Fruit fly (Drosophila melanogaster): Measurements from ENCODE around the gene CG15482.

DNA sequence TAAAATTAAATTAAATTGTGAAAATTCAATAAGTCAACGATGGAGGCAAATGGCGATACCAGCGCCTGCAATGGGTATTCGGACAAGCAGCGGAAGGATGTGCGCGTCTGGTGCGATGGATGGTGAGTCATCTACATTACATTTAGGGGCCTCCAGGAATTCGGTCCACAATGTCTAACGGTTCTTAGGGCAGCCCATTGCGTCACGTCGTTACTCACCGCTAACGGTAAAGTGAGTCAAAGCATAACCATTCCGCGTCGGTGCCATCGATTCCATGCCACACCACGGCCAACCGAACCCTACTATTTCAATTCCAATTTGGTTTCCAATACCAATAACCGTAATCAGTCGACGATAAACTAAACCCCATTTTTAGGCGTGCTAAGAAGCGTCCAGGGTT is 7.5 kb downstream of the CG15482 start:
- TF ChIP-seq Dbx (GFP tag; IDR thresholded peaks at IDR 0.05) = no peak
- TF ChIP-seq CG7556 (GFP tag; optimal IDR thresholded peaks at IDR 0.05) = no peak
- no peak for TF ChIP-seq Gsc (GFP tag; IDR thresholded peaks at IDR 0.05)
- no peak for TF ChIP-seq CG14050 (GFP tag; IDR thresholded peaks at IDR 0.05)
- no peak for TF ChIP-seq Hsf (GFP tag; optimal IDR thresholded peaks at IDR 0.05)
- no peak for TF ChIP-seq schlank (tag; optimal IDR thresholded peaks at IDR 0.05)
- no peak for TF ChIP-seq rib (GFP tag; IDR thresholded peaks at IDR 0.05)
- no peak for TF ChIP-seq unc-4 (GFP tag; IDR thresholded peaks at IDR 0.05; ENCODE audit: partially characterized antibody)

Measured in whole organism, embryonic.